In the genomic region with DNA sequence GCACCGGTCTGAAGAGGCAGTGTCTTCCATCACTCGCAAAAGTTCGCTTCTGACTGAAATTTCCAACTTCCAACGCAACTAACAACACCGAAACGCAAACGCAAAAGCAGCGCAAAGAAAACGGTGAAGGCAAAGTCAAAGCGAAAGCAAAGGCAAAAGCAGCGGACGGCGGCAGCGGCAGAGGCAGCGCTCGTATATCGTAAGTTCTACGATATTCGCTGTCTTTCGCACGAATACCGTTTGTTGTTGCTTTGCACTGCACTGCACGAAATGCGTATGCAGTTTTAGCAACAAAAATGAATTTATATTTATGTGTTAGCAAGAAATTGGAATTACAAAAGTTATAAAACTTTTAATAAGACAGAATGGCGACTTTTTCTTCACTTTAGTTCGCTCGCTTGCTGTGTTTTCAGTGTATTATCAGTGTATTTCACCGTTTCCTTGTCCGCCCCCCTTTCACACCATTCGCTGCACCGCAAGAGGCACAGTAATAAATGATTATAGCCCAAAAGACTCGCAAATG, we compare ENCODE assay signal across 1 fruit fly cellular context.
TF ChIP-seq lines count a peak whose summit lies in the region.

A gene (minus strand): TSS at position 51 of the 523 bp plus-strand sequence.

TF ChIP-seq in whole organism, embryonic, 481 proteins besides CTCF, POLR2A, EP300 and RAD21 (continued from another document and continues in another):
- peak; percentile 70 for TF ChIP-seq CG6654 (GFP tag; optimal IDR thresholded peaks at IDR 0.05; lab: Kevin White, UChicago)
- peak; percentile 86 for TF ChIP-seq ATbp (GFP tag; optimal IDR thresholded peaks at IDR 0.05; lab: Kevin White, UChicago)
- peak; percentile 84 for TF ChIP-seq az2 (GFP tag; optimal IDR thresholded peaks at IDR 0.05; lab: Kevin White, UChicago)
- TF ChIP-seq ci (GFP tag; IDR thresholded peaks at IDR 0.05; lab: Robert Waterston, UW): peak; percentile 96
- peak; percentile 61 for TF ChIP-seq CG15011 (GFP tag; optimal IDR thresholded peaks at IDR 0.05; lab: Kevin White, UChicago)
- peak; percentile 75 for TF ChIP-seq CG8924 (tag; optimal IDR thresholded peaks at IDR 0.05; lab: Kevin White, UChicago)
- peak; percentile 88 for TF ChIP-seq CG17359 (tag; optimal IDR thresholded peaks at IDR 0.05; lab: Kevin White, UChicago)
- peak; percentile 64 for TF ChIP-seq ap (GFP tag; IDR thresholded peaks at IDR 0.05; lab: Robert Waterston, UW)
- no peak for TF ChIP-seq Scr (GFP tag; IDR thresholded peaks at IDR 0.05; lab: Robert Waterston, UW; ENCODE audit: partially characterized antibody)
- TF ChIP-seq E2f2 (GFP tag; IDR thresholded peaks at IDR 0.05; lab: Robert Waterston, UW): peak; percentile 46; the same call in 1 of the 2 replicates
- TF ChIP-seq CoRest (tag; optimal IDR thresholded peaks at IDR 0.05; lab: Kevin White, UChicago): peak; percentile 75
- no peak for TF ChIP-seq prd (optimal IDR thresholded peaks at IDR 0.05; lab: Kevin White, UChicago)
- peak; percentile 87 for TF ChIP-seq prd (GFP tag; IDR thresholded peaks at IDR 0.05; lab: Robert Waterston, UW)
- TF ChIP-seq amos (GFP tag; IDR thresholded peaks at IDR 0.05; lab: Robert Waterston, UW; ENCODE audit: partially characterized antibody): no peak
- TF ChIP-seq ato (GFP tag; IDR thresholded peaks at IDR 0.05; lab: Robert Waterston, UW; ENCODE audit: partially characterized antibody): no peak
- TF ChIP-seq CG31224 (GFP tag; IDR thresholded peaks at IDR 0.05; lab: Robert Waterston, UW): peak; percentile 58; the same call in 1 of the 2 replicates
- TF ChIP-seq CG6272 (GFP tag; IDR thresholded peaks at IDR 0.05; lab: Robert Waterston, UW): peak; percentile 81
- no peak for TF ChIP-seq fd102C (GFP tag; optimal IDR thresholded peaks at IDR 0.05; lab: Kevin White, UChicago)
- TF ChIP-seq CG17328 (GFP tag; IDR thresholded peaks at IDR 0.05; lab: Robert Waterston, UW): peak; percentile 91
- TF ChIP-seq fu2 (GFP tag; optimal IDR thresholded peaks at IDR 0.05; lab: Kevin White, UChicago): peak; percentile 59
- TF ChIP-seq bab2 (GFP tag; optimal IDR thresholded peaks at IDR 0.05; lab: Kevin White, UChicago): peak; percentile 84
- no peak for TF ChIP-seq kni (GFP tag; optimal IDR thresholded peaks at IDR 0.05; lab: Kevin White, UChicago)
- TF ChIP-seq HmgZ (tag; optimal IDR thresholded peaks at IDR 0.05; lab: Kevin White, UChicago): peak; percentile 70
- TF ChIP-seq CG1792 (GFP tag; optimal IDR thresholded peaks at IDR 0.05; lab: Kevin White, UChicago): peak; percentile 60
- peak; percentile 84 for TF ChIP-seq CG5953 (GFP tag; IDR thresholded peaks at IDR 0.05; lab: Robert Waterston, UW)
- peak; percentile 88 for TF ChIP-seq Ptx1 (GFP tag; IDR thresholded peaks at IDR 0.05; lab: Robert Waterston, UW)
- peak; percentile 72 for TF ChIP-seq CG4360 (GFP tag; IDR thresholded peaks at IDR 0.05; lab: Robert Waterston, UW)
- peak; percentile 7 for TF ChIP-seq YL-1 (GFP tag; optimal IDR thresholded peaks at IDR 0.05; lab: Kevin White, UChicago)
- TF ChIP-seq rib (GFP tag; IDR thresholded peaks at IDR 0.05; lab: Robert Waterston, UW): 0 out of 2 replicates have a peak, but pooled peaks have one; percentile 52
- TF ChIP-seq CG15601 (tag; optimal IDR thresholded peaks at IDR 0.05; lab: Kevin White, UChicago): peak; percentile 76
- TF ChIP-seq mirr (GFP tag; optimal IDR thresholded peaks at IDR 0.05; lab: Kevin White, UChicago): no peak
- no peak for TF ChIP-seq hkb (optimal IDR thresholded peaks at IDR 0.05; lab: Kevin White, UChicago)
- TF ChIP-seq hkb (GFP tag; IDR thresholded peaks at IDR 0.05; lab: Robert Waterston, UW): peak; percentile 90
- peak; percentile 99 for TF ChIP-seq sens (GFP tag; lab: Kevin White, UChicago)
- peak; percentile 83 for TF ChIP-seq Rfx (GFP tag; IDR thresholded peaks at IDR 0.05; lab: Robert Waterston, UW)
- TF ChIP-seq CG11695 (GFP tag; IDR thresholded peaks at IDR 0.05; lab: Robert Waterston, UW): peak; percentile 79
- TF ChIP-seq Hmx (GFP tag; optimal IDR thresholded peaks at IDR 0.05; lab: Kevin White, UChicago): peak; percentile 58
- peak; percentile 72 for TF ChIP-seq slp2 (GFP tag; optimal IDR thresholded peaks at IDR 0.05; lab: Kevin White, UChicago)
- TF ChIP-seq esg (GFP tag; conservative IDR thresholded peaks at IDR 0.05; lab: Robert Waterston, UW): peak; percentile 81
- peak; percentile 71 for TF ChIP-seq btn (GFP tag; optimal IDR thresholded peaks at IDR 0.05; lab: Kevin White, UChicago)
- no peak for TF ChIP-seq Hr39 (optimal IDR thresholded peaks at IDR 0.05; lab: Kevin White, UChicago)
- TF ChIP-seq zf30C (GFP tag; optimal IDR thresholded peaks at IDR 0.05; lab: Kevin White, UChicago): peak; percentile 74
- TF ChIP-seq Xrp1 (GFP tag; IDR thresholded peaks at IDR 0.05; lab: Robert Waterston, UW): peak; percentile 92
- TF ChIP-seq CG16815 (GFP tag; optimal IDR thresholded peaks at IDR 0.05; lab: Kevin White, UChicago): peak; percentile 56
- peak; percentile 71 for TF ChIP-seq B-H1 (GFP tag; IDR thresholded peaks at IDR 0.05; lab: Robert Waterston, UW)
- peak; percentile 53 for TF ChIP-seq CG15696 (tag; optimal IDR thresholded peaks at IDR 0.05; lab: Kevin White, UChicago)
- TF ChIP-seq sug (tag; optimal IDR thresholded peaks at IDR 0.05; lab: Kevin White, UChicago): peak; percentile 45
- TF ChIP-seq TFAM (GFP tag; optimal IDR thresholded peaks at IDR 0.05; lab: Kevin White, UChicago): peak; percentile 32
- TF ChIP-seq Rx (GFP tag; IDR thresholded peaks at IDR 0.05; lab: Robert Waterston, UW): peak; percentile 83
- peak; percentile 88 for TF ChIP-seq CG34422 (GFP tag; IDR thresholded peaks at IDR 0.05; lab: Robert Waterston, UW)
- peak; percentile 80 for TF ChIP-seq CG32772 (GFP tag; IDR thresholded peaks at IDR 0.05; lab: Robert Waterston, UW)
- peak; percentile 82 for TF ChIP-seq Meics (GFP tag; optimal IDR thresholded peaks at IDR 0.05; lab: Kevin White, UChicago)
- TF ChIP-seq toy (GFP tag; IDR thresholded peaks at IDR 0.05; lab: Robert Waterston, UW): peak; percentile 46; the same call in 1 of the 2 replicates
- peak; percentile 89 for TF ChIP-seq Awh (GFP tag; IDR thresholded peaks at IDR 0.05; lab: Robert Waterston, UW)
- peak; percentile 84 for TF ChIP-seq CG4424 (GFP tag; optimal IDR thresholded peaks at IDR 0.05; lab: Kevin White, UChicago)
- no peak for TF ChIP-seq CG9797 (GFP tag; optimal IDR thresholded peaks at IDR 0.05; lab: Kevin White, UChicago)
- peak; percentile 74 for TF ChIP-seq ewg (GFP tag; optimal IDR thresholded peaks at IDR 0.05; lab: Kevin White, UChicago)
- TF ChIP-seq pb (GFP tag; optimal IDR thresholded peaks at IDR 0.05; lab: Kevin White, UChicago): peak; percentile 77
- TF ChIP-seq Dek (tag; optimal IDR thresholded peaks at IDR 0.05; lab: Kevin White, UChicago): peak; percentile 69
- peak; percentile 82 for TF ChIP-seq ase (GFP tag; IDR thresholded peaks at IDR 0.05; lab: Robert Waterston, UW)
- TF ChIP-seq CG3163 (GFP tag; optimal IDR thresholded peaks at IDR 0.05; lab: Kevin White, UChicago): peak; percentile 61
- TF ChIP-seq CG14710 (tag; optimal IDR thresholded peaks at IDR 0.05; lab: Kevin White, UChicago): peak; percentile 78
- TF ChIP-seq exex (tag; optimal IDR thresholded peaks at IDR 0.05; lab: Kevin White, UChicago): peak; percentile 18
- TF ChIP-seq Nf-YA (GFP tag; IDR thresholded peaks at IDR 0.05; lab: Robert Waterston, UW): peak; percentile 84
- TF ChIP-seq Hr3 (GFP tag; optimal IDR thresholded peaks at IDR 0.05; lab: Kevin White, UChicago): peak; percentile 71
- peak; percentile 85 for TF ChIP-seq CG30403 (GFP tag; optimal IDR thresholded peaks at IDR 0.05; lab: Kevin White, UChicago)
- peak; percentile 79 for TF ChIP-seq CG18262 (tag; optimal IDR thresholded peaks at IDR 0.05; lab: Kevin White, UChicago)
- TF ChIP-seq Hey (tag; optimal IDR thresholded peaks at IDR 0.05; lab: Kevin White, UChicago): no peak
- TF ChIP-seq D19A (tag; optimal IDR thresholded peaks at IDR 0.05; lab: Kevin White, UChicago): peak; percentile 74
- peak; percentile 73 for TF ChIP-seq slou (GFP tag; optimal IDR thresholded peaks at IDR 0.05; lab: Kevin White, UChicago)
- TF ChIP-seq Opbp (GFP tag; IDR thresholded peaks at IDR 0.05; lab: Robert Waterston, UW; ENCODE audit: partially characterized antibody): no peak
- peak; percentile 53; the same call in 1 of the 2 replicates for TF ChIP-seq ham (GFP tag; IDR thresholded peaks at IDR 0.05; lab: Robert Waterston, UW)
- TF ChIP-seq twi (tag; optimal IDR thresholded peaks at IDR 0.05; lab: Kevin White, UChicago): no peak
- TF ChIP-seq CG3847 (GFP tag; IDR thresholded peaks at IDR 0.05; lab: Robert Waterston, UW): peak; percentile 75
- TF ChIP-seq Ada2b (GFP tag; IDR thresholded peaks at IDR 0.05; lab: Robert Waterston, UW): peak; percentile 88
- TF ChIP-seq NC2β (GFP tag; optimal IDR thresholded peaks at IDR 0.05; lab: Kevin White, UChicago): peak; percentile 78
- TF ChIP-seq Xbp1 (GFP tag; optimal IDR thresholded peaks at IDR 0.05; lab: Kevin White, UChicago): peak; percentile 87
- TF ChIP-seq knrl (GFP tag; IDR thresholded peaks at IDR 0.05; lab: Robert Waterston, UW; ENCODE audit: partially characterized antibody): no peak
- TF ChIP-seq CG2889 (GFP tag; IDR thresholded peaks at IDR 0.05; lab: Robert Waterston, UW): peak; percentile 68; the same call in 2 of the 3 replicates
- TF ChIP-seq Abd-B (GFP tag; optimal IDR thresholded peaks at IDR 0.05; lab: Kevin White, UChicago): peak; percentile 78
- TF ChIP-seq stc (GFP tag; IDR thresholded peaks at IDR 0.05; lab: Robert Waterston, UW): peak; percentile 85
- TF ChIP-seq CG9817 (tag; optimal IDR thresholded peaks at IDR 0.05; lab: Kevin White, UChicago): peak; percentile 69
- peak; percentile 63 for TF ChIP-seq CG10462 (GFP tag; optimal IDR thresholded peaks at IDR 0.05; lab: Kevin White, UChicago)
- peak; percentile 62 for TF ChIP-seq crol (GFP tag; IDR thresholded peaks at IDR 0.05; lab: Robert Waterston, UW)
- peak; percentile 75 for TF ChIP-seq Aef1 (GFP tag; IDR thresholded peaks at IDR 0.05; lab: Robert Waterston, UW)
- TF ChIP-seq ttk (GFP tag; IDR thresholded peaks at IDR 0.05; lab: Robert Waterston, UW): peak; percentile 89
- TF ChIP-seq sc (optimal IDR thresholded peaks at IDR 0.05; lab: Kevin White, UChicago): no peak
- peak; percentile 60 for TF ChIP-seq sc (GFP tag; optimal IDR thresholded peaks at IDR 0.05; lab: Kevin White, UChicago)
- peak; percentile 84 for TF ChIP-seq CG10147 (GFP tag; optimal IDR thresholded peaks at IDR 0.05; lab: Kevin White, UChicago)
- TF ChIP-seq CG5245 (GFP tag; optimal IDR thresholded peaks at IDR 0.05; lab: Kevin White, UChicago): peak; percentile 82
- peak; percentile 89 for TF ChIP-seq CG7839 (tag; optimal IDR thresholded peaks at IDR 0.05; lab: Kevin White, UChicago)
- TF ChIP-seq Dfd (GFP tag; optimal IDR thresholded peaks at IDR 0.05; lab: Kevin White, UChicago): no peak
- TF ChIP-seq CG17802 (tag; optimal IDR thresholded peaks at IDR 0.05; lab: Kevin White, UChicago): peak; percentile 73
- peak; percentile 90 for TF ChIP-seq CG31441 (GFP tag; IDR thresholded peaks at IDR 0.05; lab: Robert Waterston, UW)
- TF ChIP-seq CG32767 (GFP tag; IDR thresholded peaks at IDR 0.05; lab: Robert Waterston, UW): peak; percentile 87
- TF ChIP-seq CG4617 (GFP tag; optimal IDR thresholded peaks at IDR 0.05; lab: Kevin White, UChicago; ENCODE audit: borderline replicate concordance): peak; percentile 28
- TF ChIP-seq mld (GFP tag; IDR thresholded peaks at IDR 0.05; lab: Robert Waterston, UW; ENCODE audit: partially characterized antibody): no peak
- peak; percentile 84 for TF ChIP-seq CG2875 (GFP tag; optimal IDR thresholded peaks at IDR 0.05; lab: Kevin White, UChicago)
- TF ChIP-seq Asciz (GFP tag; optimal IDR thresholded peaks at IDR 0.05; lab: Kevin White, UChicago): peak; percentile 86
- no peak for TF ChIP-seq cg (GFP tag; optimal IDR thresholded peaks at IDR 0.05; lab: Kevin White, UChicago)
- no peak for TF ChIP-seq Neu2 (GFP tag; optimal IDR thresholded peaks at IDR 0.05; lab: Kevin White, UChicago; ENCODE audit: borderline replicate concordance)
- peak; percentile 82 for TF ChIP-seq CG15269 (tag; optimal IDR thresholded peaks at IDR 0.05; lab: Kevin White, UChicago)
- peak; percentile 46 for TF ChIP-seq sd (tag; optimal IDR thresholded peaks at IDR 0.05; lab: Kevin White, UChicago)
- TF ChIP-seq pnt (GFP tag; optimal IDR thresholded peaks at IDR 0.05; lab: Kevin White, UChicago): peak; percentile 83
- TF ChIP-seq CG30431 (GFP tag; optimal IDR thresholded peaks at IDR 0.05; lab: Kevin White, UChicago): peak; percentile 71
- TF ChIP-seq NFAT (GFP tag; IDR thresholded peaks at IDR 0.05; lab: Robert Waterston, UW): peak; percentile 71
- peak; percentile 67; the same call in 1 of the 2 replicates for TF ChIP-seq sim (GFP tag; IDR thresholded peaks at IDR 0.05; lab: Robert Waterston, UW)
- 0 out of 2 replicates have a peak, but pooled peaks have one; percentile 15 for TF ChIP-seq Poxn (GFP tag; IDR thresholded peaks at IDR 0.05; lab: Robert Waterston, UW)
- TF ChIP-seq E2f1 (GFP tag; IDR thresholded peaks at IDR 0.05; lab: Robert Waterston, UW): peak; percentile 77
- TF ChIP-seq CG10274 (GFP tag; optimal IDR thresholded peaks at IDR 0.05; lab: Kevin White, UChicago): peak; percentile 35
- TF ChIP-seq crp (GFP tag; optimal IDR thresholded peaks at IDR 0.05; lab: Kevin White, UChicago): peak in 1 of 2 experiments; percentile 32
- TF ChIP-seq CG1602 (GFP tag; optimal IDR thresholded peaks at IDR 0.05; lab: Kevin White, UChicago): peak; percentile 69
- peak; percentile 54 for TF ChIP-seq CG13894 (tag; optimal IDR thresholded peaks at IDR 0.05; lab: Kevin White, UChicago)
- peak; percentile 83 for TF ChIP-seq H2.0 (GFP tag; IDR thresholded peaks at IDR 0.05; lab: Robert Waterston, UW)
- TF ChIP-seq tgo (GFP tag; IDR thresholded peaks at IDR 0.05; lab: Robert Waterston, UW): peak; percentile 84
- TF ChIP-seq croc (GFP tag; conservative IDR thresholded peaks at IDR 0.05; lab: Robert Waterston, UW): peak; percentile 79
- TF ChIP-seq CG8359 (GFP tag; optimal IDR thresholded peaks at IDR 0.05; lab: Kevin White, UChicago; ENCODE audit: borderline replicate concordance): peak; percentile 58
- TF ChIP-seq Fer1 (GFP tag; optimal IDR thresholded peaks at IDR 0.05; lab: Kevin White, UChicago): peak; percentile 87
- TF ChIP-seq sisA (GFP tag; IDR thresholded peaks at IDR 0.05; lab: Robert Waterston, UW): peak; percentile 87
- peak; percentile 68 for TF ChIP-seq CG13624 (GFP tag; optimal IDR thresholded peaks at IDR 0.05; lab: Kevin White, UChicago)
- TF ChIP-seq CG4404 (GFP tag; IDR thresholded peaks at IDR 0.05; lab: Robert Waterston, UW): peak; percentile 67
- peak; percentile 69 for TF ChIP-seq cwo (GFP tag; optimal IDR thresholded peaks at IDR 0.05; lab: Kevin White, UChicago)
- peak; percentile 87 for TF ChIP-seq phol (tag; optimal IDR thresholded peaks at IDR 0.05; lab: Kevin White, UChicago)
- TF ChIP-seq Hsf (GFP tag; optimal IDR thresholded peaks at IDR 0.05; lab: Kevin White, UChicago): peak; percentile 82
